Worm (Caenorhabditis elegans) whole organism, L4 larva: ENCODE data around the gene col-110.

Experiments
- F26F4.8 ChIP-seq: fragments of 200-800 bp; sonication (Bioruptor generic); conservative IDR thresholded peaks from 2 replicates; pipeline ENCODE4 v1.3.6; 2022; ENCODE audit warnings: missing genetic modification characterization, missing compliant biosample characterization
- F37D6.2 ChIP-seq: sonication (generic microtip); optimal IDR thresholded peaks from 2 replicates; lab custom pipeline; 2016; ENCODE audit warnings: mild to moderate bottlenecking, missing genetic modification characterization, missing compliant biosample characterization
- R02D3.7 ChIP-seq: fragments of 150-350 bp; sonication (generic microtip); optimal IDR thresholded peaks from 3 replicates; lab custom pipeline; 2014; ENCODE audit warnings: missing biosample characterization, missing genetic modification characterization
- T20F7.1 ChIP-seq: fragments of 200-800 bp; sonication (Bioruptor generic); optimal IDR thresholded peaks from 2 replicates; lab custom pipeline; 2018; ENCODE audit warnings: mild to moderate bottlenecking, missing genetic modification characterization, missing compliant biosample characterization
- T26A8.4 ChIP-seq: fragments of 200-800 bp; sonication (Bioruptor generic); IDR thresholded peaks from 2 replicates; pipeline ENCODE4 v1.3.6; 2022; ENCODE audit warnings: missing genetic modification characterization, missing compliant biosample characterization
- ZK337.2 ChIP-seq: fragments of 200-800 bp; sonication (Bioruptor generic); IDR thresholded peaks from 2 replicates; pipeline ENCODE4 v1.3.6; 2022; ENCODE audit warnings: missing genetic modification reagents, missing genetic modification characterization, missing compliant biosample characterization
- aha-1 ChIP-seq: fragments of 150-350 bp; peaks from one replicate; lab custom pipeline; 2014; ENCODE audit warnings: missing biosample characterization, missing genetic modification characterization
- aly-2 ChIP-seq: sonication (generic microtip); optimal IDR thresholded peaks from 2 replicates; lab custom pipeline; 2018; ENCODE audit warnings: missing biosample characterization, missing genetic modification characterization
- ceh-32 ChIP-seq: sonication (generic microtip); optimal IDR thresholded peaks from 2 replicates; lab custom pipeline; 2016; ENCODE audit warnings: mild to moderate bottlenecking, missing genetic modification characterization, missing compliant biosample characterization; ENCODE audit not compliant: poor library complexity
- ceh-44 ChIP-seq: fragments of 200-800 bp; sonication (Bioruptor generic); IDR thresholded peaks from 2 replicates; pipeline ENCODE4 v1.3.6; 2022; ENCODE audit warnings: missing genetic modification reagents, missing genetic modification characterization, missing compliant biosample characterization
- ceh-82 ChIP-seq: sonication (generic microtip); optimal IDR thresholded peaks from 2 replicates; lab custom pipeline; 2017; ENCODE audit warnings: missing biosample characterization, missing genetic modification characterization
- ctbp-1 ChIP-seq: fragments of 200-800 bp; sonication (Bioruptor generic); IDR thresholded peaks from 2 replicates; pipeline ENCODE4 v1.3.6; 2022; ENCODE audit warnings: missing genetic modification reagents, missing genetic modification characterization, missing compliant biosample characterization
- daf-12 ChIP-seq: fragments of 150-350 bp; optimal IDR thresholded peaks from 2 replicates; lab custom pipeline; 2014; ENCODE audit warnings: missing biosample characterization, missing genetic modification reagents, missing genetic modification characterization
- daf-16 ChIP-seq, 3 experiments: sonication (generic microtip); optimal IDR thresholded peaks; 2 replicates each; lab custom pipeline; 2016 to 2017; ENCODE audit warnings: missing genetic modification characterization in 3 of 3, missing genetic modification reagents in 3 of 3, mild to moderate bottlenecking in 2 of 3, missing compliant biosample characterization in 2 of 3, missing biosample characterization in 1 of 3, moderate library complexity in 1 of 3
- dmd-6 ChIP-seq: fragments of 200-800 bp; sonication (Bioruptor generic); IDR thresholded peaks from 2 replicates; pipeline ENCODE4 v1.3.6; 2022; ENCODE audit warnings: missing genetic modification reagents, missing genetic modification characterization, missing compliant biosample characterization
- fkh-10 ChIP-seq: fragments of 150-350 bp; optimal IDR thresholded peaks from 2 replicates; lab custom pipeline; 2014; ENCODE audit warnings: missing biosample characterization, missing genetic modification reagents, missing genetic modification characterization
- hlh-30 ChIP-seq: sonication (generic microtip); optimal IDR thresholded peaks from 2 replicates; lab custom pipeline; 2017; ENCODE audit warnings: antibody characterized with exemption, mild to moderate bottlenecking, missing genetic modification characterization, missing compliant biosample characterization; ENCODE audit not compliant: insufficient read depth
- lin-13 ChIP-seq: fragments of 150-350 bp; optimal IDR thresholded peaks from 2 replicates; lab custom pipeline; 2014; ENCODE audit warnings: missing biosample characterization, missing genetic modification reagents, missing genetic modification characterization
- lin-15B ChIP-seq: fragments of 150-350 bp; sonication (generic microtip); optimal IDR thresholded peaks from 3 replicates; lab custom pipeline; 2014; ENCODE audit warnings: missing biosample characterization, missing genetic modification characterization
- lin-38 ChIP-seq: fragments of 200-800 bp; sonication (Bioruptor generic); IDR thresholded peaks from 2 replicates; pipeline ENCODE4 v1.3.6; 2022; ENCODE audit warnings: missing genetic modification reagents, missing genetic modification characterization, missing compliant biosample characterization
- lin-39 ChIP-seq: fragments of 150-350 bp; optimal IDR thresholded peaks from 2 replicates; lab custom pipeline; 2014; ENCODE audit warnings: missing biosample characterization, missing genetic modification reagents, missing genetic modification characterization
- lsy-2 ChIP-seq, 2 experiments: fragments of 150-350 bp in 1 of 2; sonication (generic microtip) in 1 of 2; optimal IDR thresholded peaks; 2 replicates each; lab custom pipeline; 2014 to 2017; ENCODE audit warnings: missing biosample characterization in 2 of 2, missing genetic modification characterization in 2 of 2
- madf-9 ChIP-seq: fragments of 200-800 bp; sonication (Bioruptor generic); conservative IDR thresholded peaks from 2 replicates; pipeline ENCODE4 v1.3.6; 2022; ENCODE audit warnings: missing genetic modification reagents, missing genetic modification characterization, missing compliant biosample characterization
- mdl-1 ChIP-seq, 2 experiments: fragments of 150-350 bp in 1 of 2; sonication (generic microtip) in 1 of 2; optimal IDR thresholded peaks; 2 replicates each; lab custom pipeline; 2014 to 2017; ENCODE audit warnings: missing biosample characterization in 2 of 2, missing genetic modification characterization in 2 of 2
- mxl-2 ChIP-seq: fragments of 200-800 bp; sonication (Bioruptor generic); conservative IDR thresholded peaks from 2 replicates; pipeline ENCODE4 v1.3.6; 2022; ENCODE audit warnings: missing genetic modification reagents, missing genetic modification characterization, missing compliant biosample characterization
- mxl-3 ChIP-seq: fragments of 200-800 bp; sonication (Bioruptor generic); optimal IDR thresholded peaks from 2 replicates; lab custom pipeline; 2018; ENCODE audit warnings: mild to moderate bottlenecking, missing genetic modification characterization, missing compliant biosample characterization
- nhr-102 ChIP-seq: sonication (generic microtip); optimal IDR thresholded peaks from 2 replicates; lab custom pipeline; 2016; ENCODE audit warnings: mild to moderate bottlenecking, missing genetic modification characterization, moderate library complexity, missing compliant biosample characterization
- nhr-11 ChIP-seq: fragments of 150-350 bp; optimal IDR thresholded peaks from 2 replicates; lab custom pipeline; 2014; ENCODE audit warnings: missing biosample characterization, missing genetic modification characterization
- nhr-237 ChIP-seq: sonication (generic microtip); optimal IDR thresholded peaks from 2 replicates; lab custom pipeline; 2017; ENCODE audit warnings: missing biosample characterization, missing genetic modification characterization
- nhr-28 ChIP-seq: fragments of 150-350 bp; optimal IDR thresholded peaks from 2 replicates; lab custom pipeline; 2014; ENCODE audit warnings: missing biosample characterization, missing genetic modification characterization
- nhr-42 ChIP-seq: fragments of 200-800 bp; sonication (Bioruptor generic); IDR thresholded peaks from 2 replicates; pipeline ENCODE4 v1.3.6; 2022; ENCODE audit warnings: missing genetic modification characterization, missing compliant biosample characterization
- nhr-48 ChIP-seq: sonication (generic microtip); optimal IDR thresholded peaks from 2 replicates; lab custom pipeline; 2016; ENCODE audit warnings: mild to moderate bottlenecking, missing genetic modification characterization, missing compliant biosample characterization
- saeg-2 ChIP-seq: fragments of 200-800 bp; sonication (Bioruptor generic); IDR thresholded peaks from 2 replicates; pipeline ENCODE4 v1.3.6; 2022; ENCODE audit warnings: missing genetic modification reagents, missing genetic modification characterization, missing compliant biosample characterization
- set-16 ChIP-seq: fragments of 200-800 bp; sonication (Bioruptor generic); IDR thresholded peaks from 2 replicates; pipeline ENCODE4 v1.3.6; 2022; ENCODE audit warnings: missing genetic modification reagents, missing genetic modification characterization, missing compliant biosample characterization
- spr-1 ChIP-seq: sonication (generic microtip); optimal IDR thresholded peaks from 2 replicates; lab custom pipeline; 2016; ENCODE audit warnings: mild to moderate bottlenecking, missing genetic modification characterization, missing compliant biosample characterization
- spr-3 ChIP-seq: fragments of 200-800 bp; sonication (Bioruptor generic); optimal IDR thresholded peaks from 2 replicates; lab custom pipeline; 2018; ENCODE audit warnings: mild to moderate bottlenecking, missing genetic modification characterization, missing compliant biosample characterization
- unc-130 ChIP-seq: sonication (generic microtip); optimal IDR thresholded peaks from 2 replicates; lab custom pipeline; 2016; ENCODE audit warnings: missing genetic modification reagents, missing genetic modification characterization, missing compliant biosample characterization
- unc-62 ChIP-seq, 3 experiments: fragments of 150-350 bp in 1 of 3; sonication (generic microtip); optimal IDR thresholded peaks in 2 of 3; peaks in 1 of 3; 1 replicate in 1 of 3; 2 replicates in 2 of 3; lab custom pipeline; 2014 to 2017; ENCODE audit warnings: missing biosample characterization in 3 of 3, missing genetic modification characterization in 3 of 3, missing genetic modification reagents in 3 of 3, missing genotype in 1 of 3
- zip-2 ChIP-seq: fragments of 150-350 bp; optimal IDR thresholded peaks from 2 replicates; lab custom pipeline; 2014; ENCODE audit warnings: missing biosample characterization, missing genetic modification characterization

col-110 gene

DNA sequence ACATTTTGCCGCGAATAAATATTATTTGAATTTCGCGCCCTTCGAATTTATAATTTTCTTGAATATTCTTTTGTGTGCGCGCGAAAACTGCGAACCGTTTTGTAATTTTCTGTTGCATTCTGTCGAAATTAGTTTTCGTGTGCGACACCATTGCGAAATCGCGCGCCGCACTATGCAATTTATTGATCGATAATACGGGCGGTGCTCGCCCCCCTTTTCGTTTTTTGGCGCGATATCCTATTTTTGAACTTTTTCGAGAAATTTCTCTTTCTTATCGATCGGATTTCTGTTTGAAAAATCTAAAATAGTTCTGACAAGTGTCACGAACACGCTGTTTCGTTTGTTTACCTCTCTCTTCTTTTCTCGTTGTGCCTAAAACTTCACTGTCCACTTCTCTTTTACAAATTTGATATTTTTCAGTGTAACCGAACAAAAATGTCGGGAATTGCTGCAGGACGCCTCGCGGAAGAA is 41.2 kb upstream of the col-110 start, which contains the start of gene ubc-9 (continued):
- TF ChIP-seq daf-16 (GFP tag; optimal IDR thresholded peaks at IDR 0.05; lab: Kevin White, UChicago), result no peak
- TF ChIP-seq daf-16 (tag; optimal IDR thresholded peaks at IDR 0.05; lab: Kevin White, UChicago), result peak; percentile 44
- peak; percentile 56; the same call in 1 of the 2 replicates for TF ChIP-seq ctbp-1 (GFP tag; lab: Robert Waterston, UW)
- peak; percentile 84 for TF ChIP-seq unc-130 (GFP tag; lab: Kevin White, UChicago)
- TF ChIP-seq T26A8.4, result peak; percentile 61; the same call in 1 of the 2 replicates
- no peak for TF ChIP-seq ceh-82 (tag; lab: Kevin White, UChicago)

DNA sequence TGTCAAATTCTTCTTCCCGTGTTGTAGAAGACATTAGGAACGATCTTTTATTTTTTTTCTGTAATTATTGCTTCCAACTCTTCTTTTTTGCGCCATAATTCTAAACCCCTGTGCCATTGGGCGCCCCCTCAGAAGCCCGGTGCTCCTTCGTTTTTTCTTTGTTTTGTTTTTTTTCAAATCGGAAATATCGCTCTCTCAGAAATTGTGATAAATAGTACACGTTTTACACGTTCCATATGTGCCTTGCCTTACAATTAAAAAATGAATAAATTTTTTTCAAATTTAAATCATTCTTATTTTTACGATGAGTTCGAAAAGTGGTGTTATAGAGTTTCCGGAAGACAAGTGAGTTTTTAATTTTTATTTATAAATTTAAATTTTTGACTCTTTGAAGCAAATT is 40.0 kb upstream of the col-110 start, which contains the start of gene F29B9.7:
Gene F29B9.7, plus strand, starts transcription at position 301 of the 400 bp plus-strand sequence.
- TF ChIP-seq nhr-28 (tag; lab: Kevin White, UChicago), result no peak
- no peak for TF ChIP-seq nhr-42 (GFP tag; lab: Robert Waterston, UW)
- peak in 1 of 2 experiments; percentile 11 for TF ChIP-seq unc-62 (GFP tag; optimal IDR thresholded peaks at IDR 0.05 in 1 of 2; lab: Kevin White, UChicago)
- TF ChIP-seq unc-62 (tag; optimal IDR thresholded peaks at IDR 0.05; lab: Kevin White, UChicago), result no peak
- no peak for TF ChIP-seq spr-3 (GFP tag; lab: Kevin White, UChicago)
- TF ChIP-seq zip-2, result no peak
- no peak for TF ChIP-seq nhr-48 (tag; lab: Kevin White, UChicago)
- TF ChIP-seq mdl-1 (tag; optimal IDR thresholded peaks at IDR 0.05; lab: Kevin White, UChicago), result no peak

- TF ChIP-seq daf-12 (tag; lab: Kevin White, UChicago) (no peak), spr-1 (tag; lab: Kevin White, UChicago) (no peak), mxl-3 (GFP tag; lab: Kevin White, UChicago) (no peak), ceh-44 (GFP tag; lab: Robert Waterston, UW) (no peak), aly-2 (no peak), ceh-32 (tag; lab: Kevin White, UChicago) (no peak), lsy-2 (tag; optimal IDR thresholded peaks at IDR 0.05; lab: Kevin White, UChicago) (no peak), fkh-10 (GFP tag; lab: Kevin White, UChicago) (no peak), zip-2 (no peak), T20F7.1 (no peak), ZK337.2 (GFP tag; lab: Robert Waterston, UW) (no peak), madf-9 (GFP tag; lab: Robert Waterston, UW) (no peak), R02D3.7 (tag; lab: Kevin White, UChicago) (no peak), nhr-102 (tag; lab: Kevin White, UChicago) (no peak), lin-15B (tag; lab: Kevin White, UChicago) (no peak), nhr-11 (no peak), mxl-2 (no peak), hlh-30 (no peak), F26F4.8 (GFP tag; lab: Robert Waterston, UW) (no peak)
- TF ChIP-seq, all 104 proteins: peak for 0
These were observed 37.9 kb upstream of the col-110 start, which contains the start of gene F29B9.8 for ce11 chrIV:4647385-4647784. Gene F29B9.8, plus strand, starts transcription at chrIV:4647685.

DNA sequence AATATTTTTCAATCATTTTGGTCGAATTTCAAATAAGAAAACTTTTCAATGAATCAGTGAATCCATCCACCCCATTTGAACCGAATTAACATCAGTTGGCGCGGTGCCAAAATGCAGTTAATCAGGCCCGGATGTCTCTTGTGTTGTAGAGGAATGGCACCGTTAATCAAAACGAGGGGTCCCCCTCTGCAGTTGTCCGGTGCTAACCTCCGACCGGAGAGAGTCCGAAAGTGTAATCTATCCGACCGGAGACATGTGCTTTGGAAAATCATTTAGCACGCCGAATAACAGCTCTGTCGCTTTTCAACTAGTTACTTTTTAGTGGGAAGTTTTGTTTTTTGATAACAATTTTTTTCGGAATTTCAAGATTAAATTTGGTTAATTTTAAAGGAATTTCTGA is 35.8 kb upstream of the col-110 start:
- no peak for TF ChIP-seq F37D6.2 (tag; lab: Kevin White, UChicago)
- peak; percentile 41 for TF ChIP-seq aha-1

DNA sequence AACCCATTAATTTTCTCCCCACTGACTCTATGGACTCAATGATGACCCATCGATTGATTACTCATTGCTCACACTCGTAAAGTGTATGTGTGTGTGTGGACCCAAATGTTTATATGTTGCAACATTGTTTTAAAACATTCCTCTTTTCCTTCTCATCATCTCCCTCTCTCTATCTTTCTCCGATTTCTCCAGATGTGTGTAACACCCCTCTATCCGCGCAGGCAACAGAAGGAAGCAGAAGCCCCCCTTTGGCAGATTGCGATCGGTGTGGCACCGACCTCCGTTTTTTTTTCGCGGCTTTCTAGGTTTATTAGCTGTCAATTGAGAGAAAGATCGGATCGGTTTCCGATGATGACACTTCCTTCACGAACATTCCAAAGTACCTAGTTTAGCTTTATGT is 34.1 kb upstream of the col-110 start:
- TF ChIP-seq nhr-237 (tag; lab: Kevin White, UChicago), result no peak
- no peak for TF ChIP-seq lsy-2 (tag; optimal IDR thresholded peaks at IDR 0.05; lab: Kevin White, UChicago)
- no peak for TF ChIP-seq nhr-11
- TF ChIP-seq lin-38 (GFP tag; lab: Robert Waterston, UW), result no peak
- TF ChIP-seq spr-3 (GFP tag; lab: Kevin White, UChicago), result no peak
- no peak for TF ChIP-seq lin-13 (GFP tag; lab: Kevin White, UChicago)
- TF ChIP-seq T20F7.1, result no peak
- TF ChIP-seq saeg-2 (GFP tag; lab: Robert Waterston, UW), result no peak
- no peak for TF ChIP-seq mxl-3 (GFP tag; lab: Kevin White, UChicago)
- no peak for TF ChIP-seq dmd-6 (GFP tag; lab: Robert Waterston, UW)
- TF ChIP-seq lin-39, result no peak
- TF ChIP-seq set-16, result no peak
